Worm (Caenorhabditis elegans) whole organism, L4/young adult: ENCODE measurements around the gene K07F5.7.

Source experiments
- W03F9.2 ChIP-seq: fragments of 150-350 bp; optimal IDR thresholded peaks from 2 replicates; lab custom pipeline; 2014; ENCODE audit warnings: missing biosample characterization, missing genetic modification characterization
- him-1 ChIP-seq: sonication (generic microtip); optimal IDR thresholded peaks from 2 replicates; lab custom pipeline; 2016; ENCODE audit warnings: missing genotype, missing genetic modification reagents, missing genetic modification characterization, missing compliant biosample characterization

- no peak for TF ChIP-seq W03F9.2
- TF ChIP-seq him-1 (tag; lab: Kevin White, UChicago), result no peak
These were observed 1.4 kb downstream of the K07F5.7 start, which contains the start of gene K07F5.6 for ce11 chrIV:9846574-9846973.
